Fruit fly (Drosophila melanogaster): ENCODE measurements around the gene brv3.

dm6 chrX:2663416-2663815 lies 39.0 kb upstream of the brv3 start:
- TF ChIP-seq rn (GFP tag; IDR thresholded peaks at IDR 0.05) (no peak), EcR (GFP tag; optimal IDR thresholded peaks at IDR 0.05) (no peak)

All from whole organism, pupa.